Worm (Caenorhabditis elegans) whole organism, late embryonic: ENCODE data around the gene fbxb-46.

Experiments used
- K09A11.1 ChIP-seq: sonication (generic microtip); optimal IDR thresholded peaks from 2 replicates; lab custom pipeline; 2017; ENCODE audit warnings: antibody characterized with exemption, mild to moderate bottlenecking, missing genetic modification characterization, missing compliant biosample characterization; ENCODE audit not compliant: insufficient read depth
- T23F11.4 ChIP-seq: fragments of 200-800 bp; sonication (Bioruptor generic); optimal IDR thresholded peaks from 2 replicates; lab custom pipeline; 2018; ENCODE audit warnings: mild to moderate bottlenecking, missing genetic modification characterization, missing compliant biosample characterization
- Y22D7AL.16 ChIP-seq: sonication (generic microtip); optimal IDR thresholded peaks from 2 replicates; lab custom pipeline; 2016; ENCODE audit warnings: missing genetic modification characterization, missing compliant biosample characterization
- ama-1 ChIP-seq: fragments of 150-350 bp; optimal IDR thresholded peaks from 2 replicates; lab custom pipeline; 2014
- ceh-14 ChIP-seq: sonication (generic microtip); optimal IDR thresholded peaks from 2 replicates; lab custom pipeline; 2016; ENCODE audit warnings: missing genotype, missing genetic modification characterization, missing compliant biosample characterization
- ceh-19 ChIP-seq: fragments of 200-800 bp; sonication (Bioruptor generic); optimal IDR thresholded peaks from 2 replicates; lab custom pipeline; 2018; ENCODE audit warnings: mild to moderate bottlenecking, missing genetic modification characterization, missing compliant biosample characterization
- ceh-24 ChIP-seq: sonication (generic microtip); optimal IDR thresholded peaks from 2 replicates; lab custom pipeline; 2016; ENCODE audit warnings: mild to moderate bottlenecking, missing genetic modification characterization, missing compliant biosample characterization
- ceh-31 ChIP-seq: sonication (generic microtip); optimal IDR thresholded peaks from 2 replicates; lab custom pipeline; 2016; ENCODE audit warnings: missing genetic modification characterization, missing compliant biosample characterization
- ceh-34 ChIP-seq: sonication (generic microtip); optimal IDR thresholded peaks from 2 replicates; lab custom pipeline; 2016; ENCODE audit warnings: mild to moderate bottlenecking, missing genetic modification characterization, missing compliant biosample characterization
- ceh-45 ChIP-seq: fragments of 200-800 bp; sonication (Bioruptor generic); IDR thresholded peaks from 2 replicates; pipeline ENCODE4 v1.3.6; 2022; ENCODE audit warnings: missing genetic modification reagents, missing genetic modification characterization, missing compliant biosample characterization
- ceh-48 ChIP-seq: sonication (generic microtip); optimal IDR thresholded peaks from 2 replicates; lab custom pipeline; 2016; ENCODE audit warnings: missing genetic modification characterization, inconsistent platforms, missing compliant biosample characterization
- ceh-6 ChIP-seq: fragments of 200-800 bp; sonication (Bioruptor generic); optimal IDR thresholded peaks from 2 replicates; lab custom pipeline; 2018; ENCODE audit warnings: mild to moderate bottlenecking, missing genetic modification characterization, missing compliant biosample characterization
- che-1 ChIP-seq: sonication (generic microtip); optimal IDR thresholded peaks from 2 replicates; lab custom pipeline; 2016; ENCODE audit warnings: mild to moderate bottlenecking, missing genetic modification characterization, missing compliant biosample characterization
- elt-2 ChIP-seq: sonication (generic microtip); optimal IDR thresholded peaks from 2 replicates; lab custom pipeline; 2016; ENCODE audit warnings: missing genetic modification reagents, missing genetic modification characterization, missing compliant biosample characterization
- ets-4 ChIP-seq: sonication (generic microtip); optimal IDR thresholded peaks from 2 replicates; lab custom pipeline; 2016; ENCODE audit warnings: missing genetic modification characterization, missing compliant biosample characterization
- eyg-1 ChIP-seq: sonication (generic microtip); optimal IDR thresholded peaks from 2 replicates; lab custom pipeline; 2016; ENCODE audit warnings: missing genotype, missing genetic modification characterization, missing compliant biosample characterization
- fax-1 ChIP-seq: sonication (generic microtip); optimal IDR thresholded peaks from 2 replicates; lab custom pipeline; 2016; ENCODE audit warnings: missing genotype, missing genetic modification characterization, missing compliant biosample characterization
- fkh-10 ChIP-seq: fragments of 150-350 bp; optimal IDR thresholded peaks from 2 replicates; lab custom pipeline; 2014; ENCODE audit warnings: missing biosample characterization, missing genetic modification reagents, missing genetic modification characterization
- fkh-6 ChIP-seq: sonication (generic microtip); optimal IDR thresholded peaks from 2 replicates; lab custom pipeline; 2016; ENCODE audit warnings: missing genetic modification characterization, missing compliant biosample characterization
- gmeb-2 ChIP-seq: sonication (generic microtip); optimal IDR thresholded peaks from 2 replicates; lab custom pipeline; 2016; ENCODE audit warnings: missing genetic modification characterization, inconsistent platforms, missing compliant biosample characterization
- hlh-15 ChIP-seq: sonication (generic microtip); optimal IDR thresholded peaks from 2 replicates; lab custom pipeline; 2016; ENCODE audit warnings: missing genetic modification characterization, missing compliant biosample characterization
- hlh-30 ChIP-seq: sonication (generic microtip); optimal IDR thresholded peaks from 2 replicates; lab custom pipeline; 2017; ENCODE audit warnings: antibody characterized with exemption, missing genetic modification characterization, missing compliant biosample characterization; ENCODE audit not compliant: insufficient read depth
- hlh-8 ChIP-seq: sonication (generic microtip); optimal IDR thresholded peaks from 2 replicates; lab custom pipeline; 2016; ENCODE audit warnings: missing genotype, missing genetic modification characterization, missing compliant biosample characterization
- lin-11 ChIP-seq: fragments of 200-800 bp; sonication (Bioruptor generic); optimal IDR thresholded peaks from 2 replicates; lab custom pipeline; 2018; ENCODE audit warnings: mild to moderate bottlenecking, missing genetic modification characterization, missing compliant biosample characterization
- madf-2 ChIP-seq: sonication (generic microtip); optimal IDR thresholded peaks from 2 replicates; lab custom pipeline; 2017; ENCODE audit warnings: missing genetic modification characterization, missing compliant biosample characterization
- nhr-11 ChIP-seq: fragments of 150-350 bp; optimal IDR thresholded peaks from 2 replicates; lab custom pipeline; 2014; ENCODE audit warnings: missing biosample characterization, missing genetic modification characterization
- npax-4 ChIP-seq: sonication (generic microtip); optimal IDR thresholded peaks from 2 replicates; lab custom pipeline; 2016; ENCODE audit warnings: missing genetic modification characterization, missing compliant biosample characterization
- pag-3 ChIP-seq: sonication (generic microtip); optimal IDR thresholded peaks from 2 replicates; lab custom pipeline; 2016; ENCODE audit warnings: missing compliant biosample characterization, missing genetic modification characterization, borderline replicate concordance
- pat-9 ChIP-seq: fragments of 200-800 bp; sonication (Bioruptor generic); optimal IDR thresholded peaks from 2 replicates; lab custom pipeline; 2018; ENCODE audit warnings: mild to moderate bottlenecking, missing genetic modification characterization, moderate library complexity, missing compliant biosample characterization
- pha-2 ChIP-seq: sonication (generic microtip); optimal IDR thresholded peaks from 2 replicates; lab custom pipeline; 2017; ENCODE audit warnings: mild to moderate bottlenecking, missing genetic modification characterization, missing compliant biosample characterization
- pha-4 ChIP-seq: fragments of 150-350 bp; optimal IDR thresholded peaks from 2 replicates; lab custom pipeline; 2018; ENCODE audit warnings: missing biosample characterization, missing genetic modification reagents, missing genetic modification characterization
- sdc-2 ChIP-seq: sonication (generic microtip); optimal IDR thresholded peaks from 2 replicates; lab custom pipeline; 2016; ENCODE audit warnings: missing genotype, missing genetic modification characterization, missing compliant biosample characterization
- sox-2 ChIP-seq: fragments of 200-800 bp; sonication (Bioruptor generic); IDR thresholded peaks from 2 replicates; pipeline ENCODE4 v1.3.6; 2022; ENCODE audit warnings: missing genetic modification reagents, missing genetic modification characterization, missing compliant biosample characterization
- tbx-7 ChIP-seq: sonication (generic microtip); optimal IDR thresholded peaks from 2 replicates; lab custom pipeline; 2016; ENCODE audit warnings: missing genotype, missing genetic modification characterization, missing compliant biosample characterization
- unc-42 ChIP-seq: sonication (generic microtip); optimal IDR thresholded peaks from 2 replicates; lab custom pipeline; 2016; ENCODE audit warnings: missing genotype, missing genetic modification characterization, missing compliant biosample characterization
- zip-5 ChIP-seq: sonication (generic microtip); optimal IDR thresholded peaks from 2 replicates; lab custom pipeline; 2016; ENCODE audit warnings: missing genetic modification characterization, missing compliant biosample characterization

Gene fbxb-46

ce11 chrII:1568214-1568613 lies 2.7 kb downstream of the fbxb-46 start, which contains the start of gene fbxb-49:
TSS of gene fbxb-49 (plus strand) at chrII:1568514.
- TF ChIP-seq ama-1 (lab: Kevin White, UChicago), result no peak
- TF ChIP-seq fax-1 (tag; lab: Kevin White, UChicago), result no peak
- TF ChIP-seq npax-4 (tag; lab: Kevin White, UChicago), result no peak
- TF ChIP-seq sox-2 (GFP tag; lab: Robert Waterston, UW), result no peak
- no peak for TF ChIP-seq unc-42 (tag; lab: Kevin White, UChicago)
- TF ChIP-seq pag-3 (tag; lab: Kevin White, UChicago), result no peak
- TF ChIP-seq fkh-10 (GFP tag; lab: Kevin White, UChicago), result no peak
- TF ChIP-seq K09A11.1, result no peak
- TF ChIP-seq Y22D7AL.16 (tag; lab: Kevin White, UChicago), result no peak
- TF ChIP-seq ceh-34 (tag; lab: Kevin White, UChicago), result no peak
- no peak for TF ChIP-seq fkh-6 (tag; lab: Kevin White, UChicago)
- TF ChIP-seq ceh-24 (tag; lab: Kevin White, UChicago), result no peak
- TF ChIP-seq madf-2 (tag; lab: Kevin White, UChicago), result no peak
- TF ChIP-seq pha-4 (tag; lab: Kevin White, UChicago), result no peak
- TF ChIP-seq sdc-2, result no peak
- no peak for TF ChIP-seq zip-5
- TF ChIP-seq ceh-31 (tag; lab: Kevin White, UChicago), result no peak
- TF ChIP-seq hlh-15, result no peak
- TF ChIP-seq pha-2 (tag; lab: Kevin White, UChicago), result no peak

ce11 chrII:1567646-1568045 lies 3.3 kb downstream of the fbxb-46 start, which contains the start of gene K05F6.8:
TSS of gene K05F6.8 (minus strand) at chrII:1567746.
- TF ChIP-seq T23F11.4 (GFP tag; lab: Kevin White, UChicago) (no peak), hlh-30 (tag; lab: Kevin White, UChicago) (no peak), ceh-45 (GFP tag; lab: Robert Waterston, UW) (no peak), nhr-11 (tag; lab: Kevin White, UChicago) (no peak), ceh-31 (tag; lab: Kevin White, UChicago) (no peak), ama-1 (lab: Kevin White, UChicago) (no peak), gmeb-2 (no peak), ceh-6 (GFP tag; lab: Kevin White, UChicago) (no peak), che-1 (tag; lab: Kevin White, UChicago) (no peak), lin-11 (no peak), npax-4 (tag; lab: Kevin White, UChicago) (no peak), elt-2 (no peak)

- TF ChIP-seq ets-4, result no peak
- no peak for TF ChIP-seq ceh-19 (GFP tag; lab: Kevin White, UChicago)
- TF ChIP-seq ceh-14 (tag; lab: Kevin White, UChicago), result no peak
- TF ChIP-seq pat-9 (tag; lab: Kevin White, UChicago), result no peak
- no peak for TF ChIP-seq K09A11.1
Measured at ce11 chrII:1561863-1562262, 9.1 kb downstream of the fbxb-46 start, which contains the start of gene K05F6.14. TSS of gene K05F6.14 (plus strand) at chrII:1562163.

- TF ChIP-seq elt-2 (no peak), npax-4 (tag; lab: Kevin White, UChicago) (no peak), eyg-1 (tag; lab: Kevin White, UChicago) (no peak), ama-1 (lab: Kevin White, UChicago) (no peak), ceh-24 (tag; lab: Kevin White, UChicago) (no peak), hlh-8 (tag; lab: Kevin White, UChicago) (no peak), ceh-48 (tag; lab: Kevin White, UChicago) (no peak), fkh-10 (GFP tag; lab: Kevin White, UChicago) (no peak), tbx-7 (tag; lab: Kevin White, UChicago) (no peak), nhr-11 (tag; lab: Kevin White, UChicago) (no peak), unc-42 (tag; lab: Kevin White, UChicago) (no peak), ets-4 (no peak), pha-4 (tag; lab: Kevin White, UChicago) (no peak)
Measured at ce11 chrII:1560839-1561238, 10.1 kb downstream of the fbxb-46 start.
